Fruit fly (Drosophila melanogaster) whole organism, prepupa: Measurements from ENCODE around the gene St2.

Source experiments
- CG11902 ChIP-seq: fragments of 200-800 bp; sonication (Bioruptor generic); optimal IDR thresholded peaks from 3 replicates; lab custom pipeline; 2016; ENCODE audit warnings: missing biosample characterization, missing genetic modification characterization
- CG3919 ChIP-seq: fragments of 200-800 bp; sonication (Bioruptor generic); optimal IDR thresholded peaks from 3 replicates; lab custom pipeline; 2016; ENCODE audit warnings: missing biosample characterization, missing genetic modification characterization
- CG6854 ChIP-seq: fragments of 200-800 bp; sonication (Bioruptor generic); optimal IDR thresholded peaks from 2 replicates; lab custom pipeline; 2017; ENCODE audit warnings: missing biosample characterization, mild to moderate bottlenecking, missing genetic modification characterization
- Hr39 ChIP-seq: fragments of 200-800 bp; sonication (Bioruptor generic); optimal IDR thresholded peaks from 2 replicates; lab custom pipeline; 2016; ENCODE audit warnings: missing biosample characterization, missing genetic modification characterization
- Lpt ChIP-seq: fragments of 200-800 bp; sonication (Bioruptor generic); optimal IDR thresholded peaks from 3 replicates; lab custom pipeline; 2016; ENCODE audit warnings: missing biosample characterization, missing genetic modification characterization
- Met ChIP-seq: fragments of 200-800 bp; sonication (Bioruptor generic); optimal IDR thresholded peaks from 3 replicates; lab custom pipeline; 2016; ENCODE audit warnings: missing biosample characterization, missing genetic modification characterization
- Smox ChIP-seq: fragments of 200-800 bp; sonication (Bioruptor generic); optimal IDR thresholded peaks from 3 replicates; lab custom pipeline; 2016; ENCODE audit warnings: missing biosample characterization, missing genetic modification characterization
- acj6 ChIP-seq: fragments of 200-800 bp; sonication (Bioruptor generic); optimal IDR thresholded peaks from 3 replicates; lab custom pipeline; 2016; ENCODE audit warnings: missing biosample characterization, missing genetic modification characterization
- dsx ChIP-seq: fragments of 200-800 bp; optimal IDR thresholded peaks from 3 replicates; lab custom pipeline; 2019; ENCODE audit warnings: missing biosample characterization, mild to moderate bottlenecking, missing genetic modification characterization, moderate library complexity; ENCODE audit not compliant: poor library complexity, severe bottlenecking
- fd59A ChIP-seq: fragments of 200-800 bp; sonication (Bioruptor generic); optimal IDR thresholded peaks from 2 replicates; lab custom pipeline; 2017; ENCODE audit warnings: missing biosample characterization, mild to moderate bottlenecking, missing genetic modification characterization, missing genetic modification reagents
- lz ChIP-seq: fragments of 200-800 bp; sonication (Bioruptor generic); optimal IDR thresholded peaks from 3 replicates; lab custom pipeline; 2016; ENCODE audit warnings: missing biosample characterization, missing genetic modification characterization
- spab ChIP-seq: fragments of 200-800 bp; sonication (Bioruptor generic); optimal IDR thresholded peaks from 2 replicates; lab custom pipeline; 2017; ENCODE audit warnings: missing biosample characterization, mild to moderate bottlenecking, missing genetic modification characterization, missing genetic modification reagents

- TF ChIP-seq Hr39 (GFP tag; lab: Kevin White, UChicago) (no peak), Met (GFP tag; lab: Kevin White, UChicago) (no peak), acj6 (GFP tag; lab: Kevin White, UChicago) (no peak), Lpt (GFP tag; lab: Kevin White, UChicago) (no peak), lz (peak; percentile 35), fd59A (GFP tag; lab: Kevin White, UChicago) (no peak), CG6854 (GFP tag; lab: Kevin White, UChicago) (no peak), dsx (GFP tag; lab: Kevin White, UChicago) (no peak), spab (GFP tag; lab: Kevin White, UChicago) (no peak), CG3919 (no peak), CG11902 (no peak), Smox (GFP tag; lab: Kevin White, UChicago) (no peak)
Observed at dm6 chr3R:9260421-9260973, 8.9 kb downstream of the St2 start, which contains the start of gene ATP6AP2.
